Fruit fly (Drosophila melanogaster): ENCODE data around the gene mtd.

mtd gene

dm6 chr3R:5371563-5371962 is 21.3 kb upstream of the mtd start, which contains the start of gene Polr2F (continued):
- TF ChIP-seq CG12299 (tag; optimal IDR thresholded peaks at IDR 0.05) (peak; percentile 44), CG9876 (GFP tag; optimal IDR thresholded peaks at IDR 0.05) (peak; percentile 93), Dip3 (GFP tag; optimal IDR thresholded peaks at IDR 0.05) (peak; percentile 92), pb (GFP tag; optimal IDR thresholded peaks at IDR 0.05) (peak; percentile 86), CG5245 (GFP tag; optimal IDR thresholded peaks at IDR 0.05) (peak; percentile 81), nerfin-1 (tag; optimal IDR thresholded peaks at IDR 0.05) (peak; percentile 55), mld (GFP tag; IDR thresholded peaks at IDR 0.05; ENCODE audit: partially characterized antibody) (no peak), Opbp (GFP tag; IDR thresholded peaks at IDR 0.05; ENCODE audit: partially characterized antibody) (peak; percentile 80), chinmo (GFP tag; IDR thresholded peaks at IDR 0.05; ENCODE audit: partially characterized antibody) (peak; percentile 89), Ets65A (GFP tag) (peak; percentile 100), CG13894 (tag; optimal IDR thresholded peaks at IDR 0.05) (peak; percentile 89), CG12391 (tag; optimal IDR thresholded peaks at IDR 0.05) (peak; percentile 79), CG17829 (tag; optimal IDR thresholded peaks at IDR 0.05) (peak; percentile 79), stwl (tag; optimal IDR thresholded peaks at IDR 0.05) (peak; percentile 94), MTF-1 (GFP tag; optimal IDR thresholded peaks at IDR 0.05; ENCODE audit: borderline replicate concordance) (peak; percentile 89), CG4328 (GFP tag; optimal IDR thresholded peaks at IDR 0.05) (peak; percentile 56), sens-2 (GFP tag; IDR thresholded peaks at IDR 0.05) (no peak), Fer2 (tag; optimal IDR thresholded peaks at IDR 0.05) (peak; percentile 59), CG13624 (GFP tag; optimal IDR thresholded peaks at IDR 0.05) (peak; percentile 94), jigr1 (GFP tag; IDR thresholded peaks at IDR 0.05) (no peak), CG13287 (GFP tag; IDR thresholded peaks at IDR 0.05; ENCODE audit: partially characterized antibody) (peak; percentile 70), ttk (GFP tag; IDR thresholded peaks at IDR 0.05) (peak; percentile 66), CG15269 (tag; optimal IDR thresholded peaks at IDR 0.05) (no peak), Neu2 (GFP tag; optimal IDR thresholded peaks at IDR 0.05; ENCODE audit: borderline replicate concordance) (peak; percentile 20), CG2202 (tag; optimal IDR thresholded peaks at IDR 0.05) (peak; percentile 13), zen (tag; optimal IDR thresholded peaks at IDR 0.05) (peak; percentile 80), HHEX (GFP tag; optimal IDR thresholded peaks at IDR 0.05) (peak; percentile 76), jing (GFP tag; optimal IDR thresholded peaks at IDR 0.05) (no peak), bcd (GFP tag; optimal IDR thresholded peaks at IDR 0.05) (peak; percentile 80), CG8089 (GFP tag; optimal IDR thresholded peaks at IDR 0.05) (peak; percentile 79), CG10959 (GFP tag; IDR thresholded peaks at IDR 0.05) (peak; percentile 38; the same call in 1 of the 2 replicates), CG18476 (GFP tag; optimal IDR thresholded peaks at IDR 0.05) (peak; percentile 49), D (optimal IDR thresholded peaks at IDR 0.05) (no peak), D (GFP tag; optimal IDR thresholded peaks at IDR 0.05) (peak; percentile 44), CG4617 (GFP tag; optimal IDR thresholded peaks at IDR 0.05; ENCODE audit: borderline replicate concordance) (peak; percentile 98), CG15696 (tag; optimal IDR thresholded peaks at IDR 0.05) (peak; percentile 67), NC2β (GFP tag; optimal IDR thresholded peaks at IDR 0.05) (peak; percentile 89), repo (GFP tag; optimal IDR thresholded peaks at IDR 0.05) (peak; percentile 87), CG2889 (GFP tag; IDR thresholded peaks at IDR 0.05) (peak; percentile 64; the same call in 2 of the 3 replicates), CG15479 (GFP tag; optimal IDR thresholded peaks at IDR 0.05) (no peak), Fer3 (tag; optimal IDR thresholded peaks at IDR 0.05) (peak; percentile 77), slou (GFP tag; optimal IDR thresholded peaks at IDR 0.05) (peak; percentile 63), br (optimal IDR thresholded peaks at IDR 0.05) (no peak), CG5180 (GFP tag; optimal IDR thresholded peaks at IDR 0.05) (no peak), phol (tag; optimal IDR thresholded peaks at IDR 0.05) (peak; percentile 78), CG12769 (tag; optimal IDR thresholded peaks at IDR 0.05) (no peak), CG12236 (GFP tag; optimal IDR thresholded peaks at IDR 0.05) (peak; percentile 42), mam (GFP tag; optimal IDR thresholded peaks at IDR 0.05) (peak; percentile 97), cas (GFP tag; IDR thresholded peaks at IDR 0.05) (peak; percentile 78), CG4820 (GFP tag; optimal IDR thresholded peaks at IDR 0.05) (peak; percentile 68)

All from whole organism, embryonic.